Fruit fly (Drosophila melanogaster) whole organism, embryonic: Measurements from ENCODE around the gene TFAM.

Experiments
- CG10321 ChIP-seq: fragments of 200-800 bp; sonication (Bioruptor generic); IDR thresholded peaks from 2 replicates; pipeline ENCODE4 v1.3.6; 2022; ENCODE audit warnings: missing biosample characterization, missing genetic modification characterization
- CG10431 ChIP-seq: fragments of 200-800 bp; sonication (Bioruptor generic); optimal IDR thresholded peaks from 3 replicates; lab custom pipeline; 2018; ENCODE audit warnings: missing biosample characterization, mild to moderate bottlenecking, missing genetic modification characterization
- CG11723 ChIP-seq: fragments of 200-800 bp; sonication (Bioruptor generic); optimal IDR thresholded peaks from 2 replicates; lab custom pipeline; 2017; ENCODE audit warnings: missing biosample characterization, mild to moderate bottlenecking, missing genetic modification characterization
- CG12104 ChIP-seq: fragments of 200-800 bp; sonication (Bioruptor generic); optimal IDR thresholded peaks from 3 replicates; lab custom pipeline; 2016; ENCODE audit warnings: missing biosample characterization, missing genetic modification characterization
- CG14710 ChIP-seq: fragments of 200-800 bp; sonication (Bioruptor generic); optimal IDR thresholded peaks from 3 replicates; lab custom pipeline; 2019; ENCODE audit warnings: missing biosample characterization, mild to moderate bottlenecking, missing genetic modification characterization, moderate library complexity
- CG1647 ChIP-seq: fragments of 200-800 bp; sonication (Bioruptor generic); optimal IDR thresholded peaks from 3 replicates; lab custom pipeline; 2016; ENCODE audit warnings: missing biosample characterization, missing genetic modification characterization
- CG17912 ChIP-seq: fragments of 200-800 bp; sonication (Bioruptor generic); optimal IDR thresholded peaks from 2 replicates; lab custom pipeline; 2018; ENCODE audit warnings: missing biosample characterization, mild to moderate bottlenecking, missing genetic modification characterization
- CG18619 ChIP-seq: fragments of 200-800 bp; sonication (Bioruptor generic); optimal IDR thresholded peaks from 3 replicates; lab custom pipeline; 2017; ENCODE audit warnings: missing biosample characterization, mild to moderate bottlenecking, missing genetic modification characterization
- CG32772 ChIP-seq: fragments of 200-800 bp; sonication (Bioruptor generic); IDR thresholded peaks from 2 replicates; pipeline ENCODE4 v1.3.6; 2022; ENCODE audit warnings: missing biosample characterization, missing genetic modification characterization
- CG3995 ChIP-seq: fragments of 200-800 bp; sonication (Bioruptor generic); optimal IDR thresholded peaks from 3 replicates; lab custom pipeline; 2016; ENCODE audit warnings: missing biosample characterization, missing genetic modification characterization
- CG4328 ChIP-seq: fragments of 200-800 bp; sonication (Bioruptor generic); optimal IDR thresholded peaks from 3 replicates; lab custom pipeline; 2017; ENCODE audit warnings: missing biosample characterization, missing genetic modification reagents, missing genetic modification characterization
- CG4360 ChIP-seq: fragments of 200-800 bp; sonication (Bioruptor generic); IDR thresholded peaks from 2 replicates; pipeline ENCODE4 v1.3.6; 2022; ENCODE audit warnings: missing biosample characterization, missing genetic modification characterization
- CG4617 ChIP-seq: fragments of 200-800 bp; sonication (Bioruptor generic); optimal IDR thresholded peaks from 3 replicates; lab custom pipeline; 2016; ENCODE audit warnings: missing biosample characterization, missing genetic modification characterization, borderline replicate concordance
- CG9817 ChIP-seq: fragments of 200-800 bp; sonication (Bioruptor generic); optimal IDR thresholded peaks from 2 replicates; lab custom pipeline; 2018; ENCODE audit warnings: missing biosample characterization, mild to moderate bottlenecking, missing genetic modification characterization, moderate library complexity
- GATAe ChIP-seq: fragments of 200-800 bp; sonication (Bioruptor generic); conservative IDR thresholded peaks from 2 replicates; pipeline ENCODE4 v1.3.6; 2022; ENCODE audit warnings: missing biosample characterization, missing genetic modification characterization
- HHEX ChIP-seq: fragments of 200-800 bp; sonication (Bioruptor generic); optimal IDR thresholded peaks from 3 replicates; lab custom pipeline; 2017; ENCODE audit warnings: missing biosample characterization, mild to moderate bottlenecking, missing genetic modification characterization, missing genetic modification reagents
- HLH3B ChIP-seq: fragments of 200-800 bp; sonication (Bioruptor generic); IDR thresholded peaks from 2 replicates; pipeline ENCODE4 v1.3.6; 2022; ENCODE audit warnings: missing biosample characterization, missing genetic modification characterization
- Hey ChIP-seq: fragments of 200-800 bp; sonication (Bioruptor generic); optimal IDR thresholded peaks from 3 replicates; lab custom pipeline; 2018; ENCODE audit warnings: missing biosample characterization, mild to moderate bottlenecking, missing genetic modification characterization
- MTF-1 ChIP-seq: fragments of 200-800 bp; sonication (Bioruptor generic); optimal IDR thresholded peaks from 2 replicates; lab custom pipeline; 2018; ENCODE audit warnings: missing biosample characterization, mild to moderate bottlenecking, missing genetic modification characterization, borderline replicate concordance
- Mad ChIP-seq: fragments of 200-800 bp; sonication (Bioruptor generic); optimal IDR thresholded peaks from 2 replicates; lab custom pipeline; 2016; ENCODE audit warnings: missing biosample characterization, missing genetic modification characterization
- Meics ChIP-seq: fragments of 200-800 bp; sonication (Bioruptor generic); optimal IDR thresholded peaks from 2 replicates; lab custom pipeline; 2017; ENCODE audit warnings: missing biosample characterization, mild to moderate bottlenecking, missing genetic modification characterization
- Mrtf ChIP-seq: fragments of 200-800 bp; sonication (Bioruptor generic); IDR thresholded peaks from 3 replicates; pipeline ENCODE4 v1.3.6; 2022; ENCODE audit warnings: missing biosample characterization, missing genetic modification characterization
- NC2β ChIP-seq: fragments of 200-800 bp; sonication (Bioruptor generic); optimal IDR thresholded peaks from 2 replicates; lab custom pipeline; 2016; ENCODE audit warnings: missing biosample characterization, missing genetic modification characterization
- Side ChIP-seq: fragments of 200-800 bp; sonication (Bioruptor generic); optimal IDR thresholded peaks from 2 replicates; lab custom pipeline; 2016; ENCODE audit warnings: missing biosample characterization, missing genetic modification characterization
- Sin3A ChIP-seq: fragments of >200 bp; optimal IDR thresholded peaks from 2 replicates; lab custom pipeline; 2018
- Stat92E ChIP-seq, 3 experiments: fragments of >200 bp in 2 of 3; fragments of 200-800 bp in 1 of 3; sonication (Bioruptor generic) in 1 of 3; optimal IDR thresholded peaks; 2 replicates each; lab custom pipeline; 2017 to 2019; ENCODE audit warnings: missing biosample characterization in 3 of 3, missing genetic modification characterization in 3 of 3, mild to moderate bottlenecking in 1 of 3, moderate library complexity in 1 of 3
- Taf1 ChIP-seq: fragments of 200-800 bp; sonication (Bioruptor generic); IDR thresholded peaks from 2 replicates; pipeline ENCODE4 v1.3.6; 2022; ENCODE audit warnings: missing biosample characterization, missing genetic modification characterization
- Usf ChIP-seq: fragments of 200-800 bp; sonication (Bioruptor generic); optimal IDR thresholded peaks from 2 replicates; lab custom pipeline; 2017; ENCODE audit warnings: missing genotype, missing biosample characterization, missing genetic modification characterization
- ab ChIP-seq: fragments of 200-800 bp; sonication (Bioruptor generic); optimal IDR thresholded peaks from 2 replicates; lab custom pipeline; 2016; ENCODE audit warnings: missing biosample characterization, missing genetic modification characterization
- al ChIP-seq: fragments of 200-800 bp; sonication (Bioruptor generic); IDR thresholded peaks from 2 replicates; pipeline ENCODE4 v1.3.6; 2022; ENCODE audit warnings: missing biosample characterization, missing genetic modification characterization
- chinmo ChIP-seq: fragments of 200-800 bp; sonication (Bioruptor generic); IDR thresholded peaks from 4 replicates; pipeline ENCODE4 v1.3.6; 2022; ENCODE audit warnings: missing biosample characterization, missing genetic modification characterization; ENCODE audit not compliant: partially characterized antibody
- dpn ChIP-seq, 2 experiments: fragments of 200-800 bp; sonication (Bioruptor generic); optimal IDR thresholded peaks; 3 replicates each; lab custom pipeline; 2016; ENCODE audit warnings: missing biosample characterization in 2 of 2, missing genetic modification characterization in 2 of 2
- ems ChIP-seq: fragments of 200-800 bp; sonication (Bioruptor generic); optimal IDR thresholded peaks from 3 replicates; lab custom pipeline; 2016; ENCODE audit warnings: missing biosample characterization, missing genetic modification characterization
- en ChIP-seq: fragments of 200-800 bp; sonication (Bioruptor generic); optimal IDR thresholded peaks from 2 replicates; lab custom pipeline; 2016; ENCODE audit warnings: missing biosample characterization, missing genetic modification characterization
- exex ChIP-seq: fragments of 200-800 bp; sonication (Bioruptor generic); optimal IDR thresholded peaks from 4 replicates; lab custom pipeline; 2018; ENCODE audit warnings: missing biosample characterization, mild to moderate bottlenecking, missing genetic modification characterization, moderate library complexity
- fru ChIP-seq: fragments of >200 bp; optimal IDR thresholded peaks from 2 replicates; lab custom pipeline; 2017
- hth ChIP-seq: fragments of >200 bp; optimal IDR thresholded peaks from 2 replicates; lab custom pipeline; 2017; ENCODE audit warnings: inconsistent platforms
- ind ChIP-seq: fragments of 200-800 bp; sonication (Bioruptor generic); optimal IDR thresholded peaks from 3 replicates; lab custom pipeline; 2016; ENCODE audit warnings: missing biosample characterization, missing genetic modification characterization
- ken ChIP-seq: fragments of 200-800 bp; sonication (Bioruptor generic); IDR thresholded peaks from 3 replicates; pipeline ENCODE4 v1.3.6; 2022; ENCODE audit warnings: missing biosample characterization, missing genetic modification characterization
- lilli ChIP-seq: fragments of 200-800 bp; sonication (Bioruptor generic); optimal IDR thresholded peaks from 3 replicates; lab custom pipeline; 2016; ENCODE audit warnings: missing biosample characterization, missing genetic modification characterization
- mam ChIP-seq: fragments of 200-800 bp; sonication (Bioruptor generic); optimal IDR thresholded peaks from 3 replicates; lab custom pipeline; 2016; ENCODE audit warnings: missing biosample characterization, missing genetic modification characterization
- oc ChIP-seq: fragments of 200-800 bp; sonication (Bioruptor generic); optimal IDR thresholded peaks from 2 replicates; lab custom pipeline; 2018; ENCODE audit warnings: missing biosample characterization, mild to moderate bottlenecking, missing genetic modification characterization, moderate library complexity
- pnt ChIP-seq: fragments of 200-800 bp; sonication (Bioruptor generic); optimal IDR thresholded peaks from 3 replicates; lab custom pipeline; 2016; ENCODE audit warnings: missing biosample characterization, missing genetic modification characterization
- ranshi ChIP-seq: fragments of 200-800 bp; sonication (Bioruptor generic); IDR thresholded peaks from 2 replicates; pipeline ENCODE4 v1.3.6; 2022; ENCODE audit warnings: missing biosample characterization, missing genetic modification characterization
- rib ChIP-seq: fragments of 200-800 bp; sonication (Bioruptor generic); IDR thresholded peaks from 2 replicates; pipeline ENCODE4 v1.3.6; 2022; ENCODE audit warnings: missing biosample characterization, missing genetic modification characterization
- sisA ChIP-seq: fragments of 200-800 bp; sonication (Bioruptor generic); IDR thresholded peaks from 2 replicates; pipeline ENCODE4 v1.3.6; 2022; ENCODE audit warnings: missing biosample characterization, missing genetic modification characterization
- sr ChIP-seq: fragments of 200-800 bp; sonication (Bioruptor generic); IDR thresholded peaks from 3 replicates; pipeline ENCODE4 v1.3.6; 2022; ENCODE audit warnings: missing biosample characterization, missing genetic modification characterization
- stwl ChIP-seq: fragments of 200-800 bp; sonication (Bioruptor generic); optimal IDR thresholded peaks from 3 replicates; lab custom pipeline; 2018; ENCODE audit warnings: missing biosample characterization, mild to moderate bottlenecking, missing genetic modification characterization, moderate library complexity
- tap ChIP-seq: fragments of 200-800 bp; optimal IDR thresholded peaks from 3 replicates; lab custom pipeline; 2019; ENCODE audit warnings: missing biosample characterization, mild to moderate bottlenecking, missing genetic modification characterization, moderate library complexity
- trem ChIP-seq: fragments of 200-800 bp; optimal IDR thresholded peaks from 3 replicates; lab custom pipeline; 2019; ENCODE audit warnings: missing biosample characterization, mild to moderate bottlenecking, missing genetic modification characterization, moderate library complexity
- twi ChIP-seq: fragments of 200-800 bp; optimal IDR thresholded peaks from 2 replicates; lab custom pipeline; 2019; ENCODE audit warnings: missing biosample characterization, mild to moderate bottlenecking, missing genetic modification characterization, moderate library complexity

The TFAM gene

DNA sequence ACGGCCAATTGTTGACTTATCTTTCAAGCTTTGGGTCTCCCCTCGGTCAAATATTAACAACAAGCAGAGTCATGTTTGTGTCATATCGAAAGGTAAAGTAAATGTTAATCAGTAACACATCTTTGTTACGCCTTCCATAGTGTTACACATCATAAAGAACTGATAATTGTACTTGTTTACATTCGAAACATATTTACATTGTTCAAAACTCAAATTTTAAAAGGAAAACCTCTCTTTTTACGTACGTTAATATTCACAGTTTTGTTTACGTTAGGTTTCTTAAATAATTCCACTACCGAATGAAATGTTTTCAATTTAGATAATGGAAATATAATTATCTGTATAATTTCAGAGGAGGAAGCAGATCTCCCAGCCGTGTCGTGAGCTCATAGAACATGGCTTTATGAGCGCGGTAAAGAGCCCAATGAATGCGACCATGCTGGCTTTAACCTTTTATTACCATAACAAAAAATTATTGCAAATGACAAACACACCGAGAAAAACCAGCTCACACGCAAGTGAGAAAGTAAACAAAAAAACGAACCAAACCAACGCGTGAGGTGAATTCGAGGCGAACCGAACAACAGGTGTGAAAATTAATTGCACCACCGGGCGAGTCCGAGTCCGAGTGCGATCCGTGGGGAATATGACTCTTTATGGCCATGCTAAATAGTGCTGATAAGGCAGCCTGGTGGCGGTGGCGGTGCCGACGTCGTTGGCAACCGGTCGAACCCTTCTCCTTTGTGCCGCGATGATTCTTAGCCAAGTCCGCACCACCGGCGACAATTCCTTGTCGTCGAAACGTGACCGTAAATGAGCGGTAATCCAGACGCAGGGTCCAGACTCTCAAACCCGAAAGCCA is 34.3 kb downstream of the TFAM start (continued):
- TF ChIP-seq Mrtf (GFP tag; lab: Robert Waterston, UW) = no peak
- no peak for TF ChIP-seq ind (GFP tag; lab: Kevin White, UChicago)
- TF ChIP-seq CG4360 = no peak
- TF ChIP-seq CG18619 (GFP tag; lab: Kevin White, UChicago) = peak; percentile 33
- no peak for TF ChIP-seq sr
- peak; percentile 49; the same call in 1 of the 2 replicates for TF ChIP-seq HLH3B (GFP tag; lab: Robert Waterston, UW)
- TF ChIP-seq Hey (tag; lab: Kevin White, UChicago) = no peak
- 0 out of 2 replicates have a peak, but pooled peaks have one; percentile 39 for TF ChIP-seq CG10321 (GFP tag; lab: Robert Waterston, UW)
- TF ChIP-seq MTF-1 (GFP tag; lab: Kevin White, UChicago) = peak; percentile 70
- no peak for TF ChIP-seq Usf (GFP tag; lab: Kevin White, UChicago)
- TF ChIP-seq ranshi (GFP tag; lab: Robert Waterston, UW) = no peak
- no peak for TF ChIP-seq NC2β
- TF ChIP-seq oc = no peak
- TF ChIP-seq CG3995 (GFP tag; lab: Kevin White, UChicago) = no peak
- TF ChIP-seq trem (tag; lab: Kevin White, UChicago) = no peak
- peak; percentile 32 for TF ChIP-seq CG9817 (tag; lab: Kevin White, UChicago)
- TF ChIP-seq mam (GFP tag; lab: Kevin White, UChicago) = no peak
- no peak for TF ChIP-seq Taf1
- TF ChIP-seq Sin3A (lab: Kevin White, UChicago) = no peak
- no peak for TF ChIP-seq CG11723 (GFP tag; lab: Kevin White, UChicago)
- TF ChIP-seq fru (lab: Kevin White, UChicago) = no peak
- peak; percentile 41 for TF ChIP-seq tap (tag; lab: Kevin White, UChicago)
- peak; percentile 9 for TF ChIP-seq Meics (GFP tag; lab: Kevin White, UChicago)
- no peak for TF ChIP-seq dpn (GFP tag; optimal IDR thresholded peaks at IDR 0.05; lab: Kevin White, UChicago)
- no peak for TF ChIP-seq CG4617 (GFP tag; lab: Kevin White, UChicago)
- peak; percentile 36 for TF ChIP-seq CG4328 (GFP tag; lab: Kevin White, UChicago)
- no peak for TF ChIP-seq CG1647 (GFP tag; lab: Kevin White, UChicago)
- no peak for TF ChIP-seq en (GFP tag; lab: Kevin White, UChicago)

DNA sequence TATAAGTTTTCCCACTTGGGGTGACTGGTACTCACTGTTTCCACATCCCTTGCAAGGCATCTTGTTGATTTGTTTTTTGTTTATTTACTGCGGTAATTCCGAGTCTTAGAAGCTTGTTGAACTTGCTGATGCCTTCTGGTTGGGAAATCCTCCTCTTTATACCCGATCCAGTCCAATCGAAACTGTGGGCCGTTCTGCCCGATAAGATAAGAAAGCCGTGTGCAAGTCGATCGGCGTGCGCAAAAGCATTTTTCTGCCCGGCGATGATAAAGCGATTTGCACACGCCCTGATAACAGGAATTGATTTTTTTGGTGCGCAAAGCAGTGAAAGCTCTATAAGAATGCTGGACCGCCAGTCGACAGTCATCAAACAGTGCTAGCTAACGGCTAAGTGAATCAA is 42.2 kb downstream of the TFAM start, which contains the start of the genes MtnE and MtnD:
TSS of gene MtnE (minus strand) at position 130 of the 400 bp plus-strand sequence.
TSS of gene MtnD (plus strand) at position 388 of the 400 bp plus-strand sequence.
- no peak for TF ChIP-seq CG32772 (GFP tag; lab: Robert Waterston, UW)
- peak; percentile 97 for TF ChIP-seq MTF-1 (GFP tag; lab: Kevin White, UChicago)
- no peak for TF ChIP-seq CG17912
- no peak for TF ChIP-seq sisA (GFP tag; lab: Robert Waterston, UW)
- peak; percentile 65 for TF ChIP-seq exex
- no peak for TF ChIP-seq al (GFP tag; lab: Robert Waterston, UW)
- TF ChIP-seq GATAe = peak; percentile 83; the same call in 1 of the 2 replicates
- no peak for TF ChIP-seq ab (GFP tag; lab: Kevin White, UChicago)
- no peak for TF ChIP-seq rib (GFP tag; lab: Robert Waterston, UW)
- no peak for TF ChIP-seq twi (tag; lab: Kevin White, UChicago)
- TF ChIP-seq CG10431 (GFP tag; lab: Kevin White, UChicago) = no peak
- no peak for TF ChIP-seq pnt (GFP tag; lab: Kevin White, UChicago)
- 0 out of 4 replicates have a peak, but pooled peaks have one; percentile 41 for TF ChIP-seq chinmo (GFP tag; lab: Robert Waterston, UW)
- no peak for TF ChIP-seq Stat92E (GFP tag; optimal IDR thresholded peaks at IDR 0.05; lab: Kevin White, UChicago)
- no peak for TF ChIP-seq stwl (tag; lab: Kevin White, UChicago)
- TF ChIP-seq sr = no peak
- no peak for TF ChIP-seq ken (GFP tag; lab: Robert Waterston, UW)
- TF ChIP-seq lilli (GFP tag; lab: Kevin White, UChicago) = no peak
- no peak for TF ChIP-seq Side (GFP tag; lab: Kevin White, UChicago)
- TF ChIP-seq CG12104 (GFP tag; lab: Kevin White, UChicago) = no peak
- TF ChIP-seq Mad (GFP tag; lab: Kevin White, UChicago) = no peak
- TF ChIP-seq ems (GFP tag; lab: Kevin White, UChicago) = no peak
- no peak for TF ChIP-seq CG14710
- no peak for TF ChIP-seq HHEX (GFP tag; lab: Kevin White, UChicago)
- TF ChIP-seq hth (lab: Kevin White, UChicago) = no peak
